Fruit fly (Drosophila melanogaster) whole organism, embryonic: Measurements from ENCODE around the gene mTor.
A peak's percentile ranks its signal among the peaks of the same experiment; 100 is the strongest.

Source experiments
- ATbp ChIP-seq: fragments of 200-800 bp; sonication (Bioruptor generic); optimal IDR thresholded peaks from 2 replicates; lab custom pipeline; 2017; ENCODE audit warnings: missing biosample characterization, mild to moderate bottlenecking, missing genetic modification characterization, missing genetic modification reagents
- Adf1 ChIP-seq: fragments of 200-800 bp; sonication (Bioruptor generic); IDR thresholded peaks from 2 replicates; pipeline ENCODE4 v1.3.6; 2022; ENCODE audit warnings: missing biosample characterization, missing genetic modification characterization
- Blimp-1 ChIP-seq: fragments of 200-800 bp; sonication (Bioruptor generic); optimal IDR thresholded peaks from 3 replicates; lab custom pipeline; 2018; ENCODE audit warnings: missing biosample characterization, missing genetic modification characterization, mild to moderate bottlenecking, moderate library complexity, missing genetic modification reagents
- CG11504 ChIP-seq: fragments of 200-800 bp; sonication (Bioruptor generic); optimal IDR thresholded peaks from 3 replicates; lab custom pipeline; 2019; ENCODE audit warnings: missing biosample characterization, mild to moderate bottlenecking, missing genetic modification characterization, moderate library complexity
- CG1233 ChIP-seq: fragments of 200-800 bp; sonication (Bioruptor generic); optimal IDR thresholded peaks from 4 replicates; lab custom pipeline; 2018; ENCODE audit warnings: missing biosample characterization, mild to moderate bottlenecking, missing genetic modification characterization
- CG13424 ChIP-seq: fragments of 200-800 bp; sonication (Bioruptor generic); optimal IDR thresholded peaks from 2 replicates; lab custom pipeline; 2019; ENCODE audit warnings: missing biosample characterization, mild to moderate bottlenecking, missing genetic modification characterization, moderate library complexity
- CG15514 ChIP-seq: fragments of 200-800 bp; sonication (Bioruptor generic); optimal IDR thresholded peaks from 3 replicates; lab custom pipeline; 2017; ENCODE audit warnings: missing biosample characterization, missing genetic modification characterization, mild to moderate bottlenecking, moderate library complexity, missing genetic modification reagents
- CG17612 ChIP-seq: fragments of 200-800 bp; sonication (Bioruptor generic); IDR thresholded peaks from 2 replicates; pipeline ENCODE4 v1.3.6; 2022; ENCODE audit warnings: missing biosample characterization, missing genetic modification characterization
- CG18599 ChIP-seq: fragments of 200-800 bp; sonication (Bioruptor generic); optimal IDR thresholded peaks from 3 replicates; lab custom pipeline; 2017; ENCODE audit warnings: missing biosample characterization, missing genetic modification characterization, mild to moderate bottlenecking, moderate library complexity, missing genetic modification reagents
- CG2120 ChIP-seq: fragments of 200-800 bp; sonication (Bioruptor generic); optimal IDR thresholded peaks from 3 replicates; lab custom pipeline; 2016; ENCODE audit warnings: missing biosample characterization, missing genetic modification characterization
- CG34224 ChIP-seq: fragments of 200-800 bp; sonication (Bioruptor generic); IDR thresholded peaks from 3 replicates; pipeline ENCODE4 v1.3.6; 2022; ENCODE audit warnings: missing biosample characterization, missing genetic modification characterization; ENCODE audit not compliant: partially characterized antibody
- CG3838 ChIP-seq: fragments of 200-800 bp; sonication (Bioruptor generic); optimal IDR thresholded peaks from 3 replicates; lab custom pipeline; 2016; ENCODE audit warnings: missing biosample characterization, missing genetic modification characterization
- CG43689 ChIP-seq: fragments of 200-800 bp; sonication (Bioruptor generic); IDR thresholded peaks from 2 replicates; pipeline ENCODE4 v1.3.6; 2022; ENCODE audit warnings: missing biosample characterization, missing genetic modification characterization
- CG6272 ChIP-seq: fragments of 200-800 bp; sonication (Bioruptor generic); IDR thresholded peaks from 2 replicates; pipeline ENCODE4 v1.3.6; 2022; ENCODE audit warnings: missing biosample characterization, missing genetic modification characterization
- CG7556 ChIP-seq: fragments of 200-800 bp; sonication (Bioruptor generic); optimal IDR thresholded peaks from 2 replicates; lab custom pipeline; 2017; ENCODE audit warnings: missing biosample characterization, mild to moderate bottlenecking, missing genetic modification characterization
- CG7987 ChIP-seq: fragments of 200-800 bp; sonication (Bioruptor generic); optimal IDR thresholded peaks from 2 replicates; lab custom pipeline; 2018; ENCODE audit warnings: missing biosample characterization, mild to moderate bottlenecking, missing genetic modification characterization, moderate library complexity
- CG8359 ChIP-seq: fragments of 200-800 bp; sonication (Bioruptor generic); optimal IDR thresholded peaks from 2 replicates; lab custom pipeline; 2017; ENCODE audit warnings: missing biosample characterization, mild to moderate bottlenecking, missing genetic modification characterization, borderline replicate concordance
- CG8388 ChIP-seq: fragments of 200-800 bp; sonication (Bioruptor generic); optimal IDR thresholded peaks from 2 replicates; lab custom pipeline; 2019; ENCODE audit warnings: missing biosample characterization, mild to moderate bottlenecking, missing genetic modification characterization, moderate library complexity
- Chrac-16 ChIP-seq: fragments of 200-800 bp; sonication (Bioruptor generic); optimal IDR thresholded peaks from 3 replicates; lab custom pipeline; 2016; ENCODE audit warnings: missing biosample characterization, missing genetic modification characterization
- CkIIα-i1 ChIP-seq: fragments of 200-800 bp; sonication (Bioruptor generic); IDR thresholded peaks from 2 replicates; pipeline ENCODE4 v1.3.6; 2022; ENCODE audit warnings: missing biosample characterization, missing genetic modification characterization
- Dbx ChIP-seq: fragments of 200-800 bp; sonication (Bioruptor generic); IDR thresholded peaks from 3 replicates; pipeline ENCODE4 v1.3.6; 2022; ENCODE audit warnings: missing biosample characterization, missing genetic modification characterization
- Eip74EF ChIP-seq, 2 experiments: fragments of 200-800 bp in 1 of 2; fragments of >200 bp in 1 of 2; sonication (Bioruptor generic) in 1 of 2; optimal IDR thresholded peaks; 2 replicates each; lab custom pipeline; 2017 to 2019; ENCODE audit warnings: missing biosample characterization in 2 of 2, missing genetic modification characterization in 2 of 2, mild to moderate bottlenecking in 1 of 2, moderate library complexity in 1 of 2
- Hand ChIP-seq: fragments of 200-800 bp; sonication (Bioruptor generic); optimal IDR thresholded peaks from 2 replicates; lab custom pipeline; 2017; ENCODE audit warnings: mild to moderate bottlenecking, missing biosample characterization, missing genetic modification reagents, missing genetic modification characterization
- HmgD ChIP-seq: fragments of 200-800 bp; sonication (Bioruptor generic); optimal IDR thresholded peaks from 3 replicates; lab custom pipeline; 2016; ENCODE audit warnings: missing biosample characterization, missing genetic modification characterization
- Hmr ChIP-seq: fragments of 200-800 bp; sonication (Bioruptor generic); optimal IDR thresholded peaks from 3 replicates; lab custom pipeline; 2017; ENCODE audit warnings: mild to moderate bottlenecking, missing biosample characterization, missing genetic modification reagents, missing genetic modification characterization
- Hr51 ChIP-seq, 2 experiments: fragments of 200-800 bp; sonication (Bioruptor generic); optimal IDR thresholded peaks; 2 replicates in 1 of 2; 3 replicates in 1 of 2; lab custom pipeline; 2016 to 2018; ENCODE audit warnings: missing biosample characterization in 2 of 2, missing genetic modification characterization in 2 of 2, mild to moderate bottlenecking in 1 of 2, moderate library complexity in 1 of 2
- Meics ChIP-seq: fragments of 200-800 bp; sonication (Bioruptor generic); optimal IDR thresholded peaks from 2 replicates; lab custom pipeline; 2017; ENCODE audit warnings: missing biosample characterization, mild to moderate bottlenecking, missing genetic modification characterization
- Mrtf ChIP-seq: fragments of 200-800 bp; sonication (Bioruptor generic); IDR thresholded peaks from 3 replicates; pipeline ENCODE4 v1.3.6; 2022; ENCODE audit warnings: missing biosample characterization, missing genetic modification characterization
- Side ChIP-seq: fragments of 200-800 bp; sonication (Bioruptor generic); optimal IDR thresholded peaks from 2 replicates; lab custom pipeline; 2016; ENCODE audit warnings: missing biosample characterization, missing genetic modification characterization
- Six4 ChIP-seq: fragments of 200-800 bp; sonication (Bioruptor generic); optimal IDR thresholded peaks from 2 replicates; lab custom pipeline; 2016; ENCODE audit warnings: missing biosample characterization, missing genetic modification characterization
- abd-A ChIP-seq: fragments of 200-800 bp; sonication (Bioruptor generic); optimal IDR thresholded peaks from 3 replicates; lab custom pipeline; 2019; ENCODE audit warnings: missing biosample characterization, mild to moderate bottlenecking, missing genetic modification characterization, moderate library complexity
- ap ChIP-seq: fragments of 200-800 bp; sonication (Bioruptor generic); IDR thresholded peaks from 2 replicates; pipeline ENCODE4 v1.3.6; 2022; ENCODE audit warnings: missing biosample characterization, missing genetic modification characterization
- br ChIP-seq: fragments of >200 bp; optimal IDR thresholded peaks from 2 replicates; lab custom pipeline; 2017
- bsh ChIP-seq, 2 experiments: fragments of 200-800 bp; sonication (Bioruptor generic); optimal IDR thresholded peaks; 2 replicates each; lab custom pipeline; 2017 to 2018; ENCODE audit warnings: mild to moderate bottlenecking in 2 of 2, missing biosample characterization in 2 of 2, missing genetic modification characterization in 2 of 2, moderate library complexity in 1 of 2
- chm ChIP-seq: fragments of 200-800 bp; sonication (Bioruptor generic); IDR thresholded peaks from 2 replicates; pipeline ENCODE4 v1.3.6; 2022; ENCODE audit warnings: missing biosample characterization, missing genetic modification characterization
- dysf ChIP-seq: fragments of 200-800 bp; sonication (Bioruptor generic); IDR thresholded peaks from 3 replicates; pipeline ENCODE4 v1.3.6; 2022; ENCODE audit warnings: missing biosample characterization, missing genetic modification characterization
- ems ChIP-seq: fragments of 200-800 bp; sonication (Bioruptor generic); optimal IDR thresholded peaks from 3 replicates; lab custom pipeline; 2016; ENCODE audit warnings: missing biosample characterization, missing genetic modification characterization
- ewg ChIP-seq: fragments of 200-800 bp; sonication (Bioruptor generic); optimal IDR thresholded peaks from 3 replicates; lab custom pipeline; 2017; ENCODE audit warnings: mild to moderate bottlenecking, missing biosample characterization, missing genetic modification reagents, missing genetic modification characterization
- gt ChIP-seq: fragments of 200-800 bp; sonication (Bioruptor generic); IDR thresholded peaks from 2 replicates; pipeline ENCODE4 v1.3.6; 2022; ENCODE audit warnings: missing biosample characterization, missing genetic modification characterization
- ham ChIP-seq: fragments of 200-800 bp; sonication (Bioruptor generic); IDR thresholded peaks from 2 replicates; pipeline ENCODE4 v1.3.6; 2022; ENCODE audit warnings: missing biosample characterization, missing genetic modification characterization
- her ChIP-seq: fragments of 200-800 bp; sonication (Bioruptor generic); optimal IDR thresholded peaks from 2 replicates; lab custom pipeline; 2016; ENCODE audit warnings: missing biosample characterization, missing genetic modification characterization
- luna ChIP-seq: fragments of 200-800 bp; sonication (Bioruptor generic); optimal IDR thresholded peaks from 2 replicates; lab custom pipeline; 2016; ENCODE audit warnings: missing biosample characterization, missing genetic modification characterization
- mld ChIP-seq: fragments of 200-800 bp; sonication (Bioruptor generic); IDR thresholded peaks from 3 replicates; pipeline ENCODE4 v1.3.6; 2022; ENCODE audit warnings: missing biosample characterization, missing genetic modification characterization; ENCODE audit not compliant: partially characterized antibody
- nom ChIP-seq: fragments of 200-800 bp; sonication (Bioruptor generic); optimal IDR thresholded peaks from 2 replicates; lab custom pipeline; 2017; ENCODE audit warnings: missing biosample characterization, missing genetic modification characterization, mild to moderate bottlenecking, moderate library complexity, missing genetic modification reagents
- pita ChIP-seq: fragments of 200-800 bp; sonication (Bioruptor generic); optimal IDR thresholded peaks from 2 replicates; lab custom pipeline; 2017; ENCODE audit warnings: missing biosample characterization, mild to moderate bottlenecking, missing genetic modification characterization
- pum ChIP-seq: fragments of 200-800 bp; sonication (Bioruptor generic); optimal IDR thresholded peaks from 2 replicates; lab custom pipeline; 2016; ENCODE audit warnings: missing biosample characterization, missing genetic modification characterization
- row ChIP-seq: fragments of 200-800 bp; sonication (Bioruptor generic); IDR thresholded peaks from 3 replicates; pipeline ENCODE4 v1.3.6; 2022; ENCODE audit warnings: missing biosample characterization, missing genetic modification characterization
- sd ChIP-seq: fragments of 200-800 bp; sonication (Bioruptor generic); optimal IDR thresholded peaks from 3 replicates; lab custom pipeline; 2018; ENCODE audit warnings: missing biosample characterization, mild to moderate bottlenecking, missing genetic modification characterization, moderate library complexity
- sens ChIP-seq: fragments of 200-800 bp; sonication (Bioruptor generic); peaks from one replicate; lab custom pipeline; 2016; ENCODE audit warnings: missing biosample characterization, missing genetic modification characterization
- slbo ChIP-seq: fragments of 200-800 bp; sonication (Bioruptor generic); IDR thresholded peaks from 2 replicates; pipeline ENCODE4 v1.3.6; 2022; ENCODE audit warnings: missing biosample characterization, missing genetic modification characterization
- twi ChIP-seq: fragments of 200-800 bp; optimal IDR thresholded peaks from 2 replicates; lab custom pipeline; 2019; ENCODE audit warnings: missing biosample characterization, mild to moderate bottlenecking, missing genetic modification characterization, moderate library complexity

The mTor gene

DNA sequence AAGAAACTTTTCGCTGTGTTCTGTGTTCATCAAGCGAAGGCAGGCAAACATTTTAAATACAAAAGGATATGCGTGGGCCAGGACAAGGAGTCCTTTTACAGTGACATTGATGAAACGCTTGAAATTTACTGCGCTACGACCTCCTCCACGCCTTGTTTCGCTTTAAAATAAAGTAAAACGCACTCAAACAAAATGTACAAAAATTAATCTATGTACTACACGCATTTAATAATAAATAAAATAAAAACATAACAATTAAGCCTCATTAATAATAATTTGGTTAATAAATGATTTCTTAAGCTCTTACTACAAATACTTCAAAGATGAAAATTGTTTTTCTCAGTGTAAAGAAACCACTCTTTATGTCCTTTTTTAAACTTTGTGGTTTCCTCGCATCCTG, 19.2 kb upstream of the mTor start (continued):
- TF ChIP-seq Chrac-16 (GFP tag; lab: Kevin White, UChicago) (no peak), Six4 (no peak), chm (GFP tag; lab: Robert Waterston, UW) (no peak), Hr51 (GFP tag; optimal IDR thresholded peaks at IDR 0.05; lab: Kevin White, UChicago) (peak in 1 of 2 experiments; percentile 23), ewg (GFP tag; lab: Kevin White, UChicago) (no peak), nom (no peak), CG34224 (GFP tag; lab: Robert Waterston, UW) (no peak), sd (tag; lab: Kevin White, UChicago) (no peak), ham (GFP tag; lab: Robert Waterston, UW) (no peak), CG11504 (tag; lab: Kevin White, UChicago) (peak; percentile 28), sens (GFP tag; lab: Kevin White, UChicago) (peak; percentile 37), Meics (GFP tag; lab: Kevin White, UChicago) (peak; percentile 15), CG8388 (GFP tag; lab: Kevin White, UChicago) (no peak), CG8359 (GFP tag; lab: Kevin White, UChicago) (no peak), br (lab: Kevin White, UChicago) (no peak), row (GFP tag; lab: Robert Waterston, UW) (peak; percentile 28; the same call in 1 of the 3 replicates), CG17612 (no peak), HmgD (GFP tag; lab: Kevin White, UChicago) (no peak), Hmr (peak; percentile 11), CG1233 (GFP tag; lab: Kevin White, UChicago) (no peak), CG18599 (GFP tag; lab: Kevin White, UChicago) (peak; percentile 53), twi (tag; lab: Kevin White, UChicago) (no peak), ATbp (GFP tag; lab: Kevin White, UChicago) (no peak), CG13424 (tag; lab: Kevin White, UChicago) (no peak), Blimp-1 (GFP tag; lab: Kevin White, UChicago) (no peak), ems (no peak), bsh (GFP tag; optimal IDR thresholded peaks at IDR 0.05; lab: Kevin White, UChicago) (no peak), ap (GFP tag; lab: Robert Waterston, UW) (no peak), Mrtf (no peak), CG15514 (GFP tag; lab: Kevin White, UChicago) (no peak), dysf (GFP tag; lab: Robert Waterston, UW) (0 out of 3 replicates have a peak, but pooled peaks have one; percentile 25), CkIIα-i1 (GFP tag; lab: Robert Waterston, UW) (no peak), Adf1 (GFP tag; lab: Robert Waterston, UW) (no peak), Dbx (GFP tag; lab: Robert Waterston, UW) (no peak), Hand (no peak), luna (GFP tag; lab: Kevin White, UChicago) (no peak), mld (GFP tag; lab: Robert Waterston, UW) (no peak), slbo (no peak), pita (no peak), CG43689 (GFP tag; lab: Robert Waterston, UW) (no peak), pum (GFP tag; lab: Kevin White, UChicago) (no peak), CG7556 (GFP tag; lab: Kevin White, UChicago) (peak; percentile 33), abd-A (no peak), Side (GFP tag; lab: Kevin White, UChicago) (no peak), Eip74EF (GFP tag; optimal IDR thresholded peaks at IDR 0.05; lab: Kevin White, UChicago) (no peak), CG3838 (GFP tag; lab: Kevin White, UChicago) (no peak), CG6272 (GFP tag; lab: Robert Waterston, UW) (no peak), gt (no peak), CG7987 (GFP tag; lab: Kevin White, UChicago) (no peak), CG2120 (peak; percentile 1), her (GFP tag; lab: Kevin White, UChicago) (no peak)
